Worm (Caenorhabditis elegans) whole organism, L4 larva: Measurements from ENCODE around the gene cyp-35A2.

Source experiments
- fkh-10 ChIP-seq: fragments of 150-350 bp; optimal IDR thresholded peaks from 2 replicates; lab custom pipeline; 2014; ENCODE audit warnings: missing biosample characterization, missing genetic modification reagents, missing genetic modification characterization
- lin-15B ChIP-seq: fragments of 150-350 bp; sonication (generic microtip); optimal IDR thresholded peaks from 3 replicates; lab custom pipeline; 2014; ENCODE audit warnings: missing biosample characterization, missing genetic modification characterization
- nhr-76 ChIP-seq: fragments of 150-350 bp; optimal IDR thresholded peaks from 2 replicates; lab custom pipeline; 2014; ENCODE audit warnings: missing biosample characterization, missing genetic modification characterization
- rbr-2 ChIP-seq: sonication (generic microtip); optimal IDR thresholded peaks from 2 replicates; lab custom pipeline; 2016; ENCODE audit warnings: missing genotype, missing genetic modification characterization, missing compliant biosample characterization

DNA sequence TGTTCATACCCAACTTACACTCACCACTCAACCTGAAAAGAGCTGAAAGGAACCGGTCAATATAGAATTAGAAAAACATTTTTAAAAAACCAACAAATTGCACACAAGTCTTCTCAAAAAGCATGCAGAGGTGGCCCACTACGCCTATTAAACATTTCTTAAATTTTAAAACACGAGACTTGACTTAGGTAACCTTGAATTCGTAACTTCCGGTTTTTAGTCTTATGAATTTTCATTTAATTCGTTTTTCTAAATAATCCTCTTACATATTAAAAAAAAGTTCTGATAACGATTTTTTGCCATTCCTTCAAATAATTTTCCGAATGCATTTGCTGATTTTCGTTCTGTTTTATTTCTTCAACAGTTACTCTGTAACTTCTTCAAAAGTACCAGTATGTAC, 35.9 kb downstream of the cyp-35A2 start, which contains the start of gene clec-7:
- TF ChIP-seq nhr-76 (tag; lab: Kevin White, UChicago) (no peak), fkh-10 (GFP tag; lab: Kevin White, UChicago) (no peak), rbr-2 (tag; lab: Kevin White, UChicago) (no peak), lin-15B (no peak)
